Worm (Caenorhabditis elegans): ENCODE results near the gene idpp-3.
A peak's percentile ranks its signal among the peaks of the same experiment; 100 is the strongest.

The idpp-3 gene

ce11 chrX:15003891-15004550, 42.6 kb upstream of the idpp-3 start, which contains the start of gene slc-25A18.1:
Gene slc-25A18.1 (minus strand): TSS chrX:15003941.
- TF ChIP-seq ceh-48 (tag; optimal IDR thresholded peaks at IDR 0.05) (no peak), dve-1 (tag; optimal IDR thresholded peaks at IDR 0.05) (no peak), elt-4 (tag; optimal IDR thresholded peaks at IDR 0.05) (no peak), pqm-1 (tag; optimal IDR thresholded peaks at IDR 0.05) (no peak), elt-2 (tag; optimal IDR thresholded peaks at IDR 0.05) (peak; percentile 72)

ce11 chrX:14999101-14999500, 37.7 kb upstream of the idpp-3 start, which contains the start of gene cutl-3:
Gene cutl-3 (minus strand): TSS chrX:14999201.
- TF ChIP-seq hlh-30 (tag; optimal IDR thresholded peaks at IDR 0.05; ENCODE audit: insufficient read depth) (no peak), nfya-1 (tag; optimal IDR thresholded peaks at IDR 0.05) (no peak), hlh-13 (GFP tag; optimal IDR thresholded peaks at IDR 0.05) (no peak), pha-2 (tag; optimal IDR thresholded peaks at IDR 0.05) (no peak), ceh-34 (tag; optimal IDR thresholded peaks at IDR 0.05) (no peak), ahr-1 (tag; optimal IDR thresholded peaks at IDR 0.05) (no peak), ceh-24 (tag; optimal IDR thresholded peaks at IDR 0.05) (no peak), dve-1 (tag; optimal IDR thresholded peaks at IDR 0.05) (no peak), ceh-22 (tag; optimal IDR thresholded peaks at IDR 0.05) (no peak), pros-1 (tag; optimal IDR thresholded peaks at IDR 0.05) (no peak), ets-4 (tag; optimal IDR thresholded peaks at IDR 0.05) (no peak), ceh-30 (tag; optimal IDR thresholded peaks at IDR 0.05) (no peak), sox-4 (tag; optimal IDR thresholded peaks at IDR 0.05) (no peak), madf-2 (tag; optimal IDR thresholded peaks at IDR 0.05) (no peak), nhr-232 (tag; optimal IDR thresholded peaks at IDR 0.05) (no peak), odd-2 (tag; optimal IDR thresholded peaks at IDR 0.05) (no peak)

- TF ChIP-seq tbx-2 (tag; optimal IDR thresholded peaks at IDR 0.05) (no peak), unc-42 (tag; optimal IDR thresholded peaks at IDR 0.05) (peak; percentile 71), nfya-1 (tag; optimal IDR thresholded peaks at IDR 0.05) (no peak)
Measured at ce11 chrX:14993744-14994143, 32.4 kb upstream of the idpp-3 start.

- TF ChIP-seq Y22D7AL.16 (tag; optimal IDR thresholded peaks at IDR 0.05) (no peak), ttx-3 (tag; optimal IDR thresholded peaks at IDR 0.05) (no peak), elt-2 (tag; optimal IDR thresholded peaks at IDR 0.05) (no peak), ets-4 (tag; optimal IDR thresholded peaks at IDR 0.05) (no peak), gmeb-2 (tag; optimal IDR thresholded peaks at IDR 0.05) (no peak)
Measured at ce11 chrX:14991280-14991679, 29.9 kb upstream of the idpp-3 start, which contains the start of gene iglr-1. Gene iglr-1 (minus strand): TSS chrX:14991380.

ce11 chrX:14988160-14988559, 26.8 kb upstream of the idpp-3 start:
- TF ChIP-seq syd-9 (tag; optimal IDR thresholded peaks at IDR 0.05) = no peak
- TF ChIP-seq fax-1 (tag; optimal IDR thresholded peaks at IDR 0.05) = no peak
- TF ChIP-seq C38D4.7 (GFP tag; optimal IDR thresholded peaks at IDR 0.05) = no peak
- no peak for TF ChIP-seq npax-4 (tag; optimal IDR thresholded peaks at IDR 0.05)
- no peak for TF ChIP-seq unc-42 (tag; optimal IDR thresholded peaks at IDR 0.05)
- TF ChIP-seq ceh-9 (tag; optimal IDR thresholded peaks at IDR 0.05) = no peak
- no peak for TF ChIP-seq pag-3 (tag; optimal IDR thresholded peaks at IDR 0.05; ENCODE audit: borderline replicate concordance)

ce11 chrX:14983274-14983673, 21.9 kb upstream of the idpp-3 start, which contains the start of gene rbg-1:
Gene rbg-1 (plus strand): TSS chrX:14983533.
- TF ChIP-seq F13H6.1 (tag; optimal IDR thresholded peaks at IDR 0.05) = no peak
- peak; percentile 58 for TF ChIP-seq ceh-31 (tag; optimal IDR thresholded peaks at IDR 0.05)
- no peak for TF ChIP-seq nhr-11 (tag; optimal IDR thresholded peaks at IDR 0.05)
- TF ChIP-seq eyg-1 (tag; optimal IDR thresholded peaks at IDR 0.05) = no peak
- no peak for TF ChIP-seq K02D7.2 (tag; optimal IDR thresholded peaks at IDR 0.05)
- TF ChIP-seq ceh-48 (tag; optimal IDR thresholded peaks at IDR 0.05) = peak; percentile 81
- peak; percentile 63 for TF ChIP-seq unc-55 (GFP tag; optimal IDR thresholded peaks at IDR 0.05)
- TF ChIP-seq hlh-6 (tag; optimal IDR thresholded peaks at IDR 0.05) = no peak
- TF ChIP-seq fkh-10 (GFP tag; optimal IDR thresholded peaks at IDR 0.05) = no peak
- no peak for TF ChIP-seq C08G9.2 (tag; optimal IDR thresholded peaks at IDR 0.05)
- TF ChIP-seq ceh-6 (GFP tag; optimal IDR thresholded peaks at IDR 0.05) = no peak
- peak; percentile 42 for TF ChIP-seq ceh-18 (tag; optimal IDR thresholded peaks at IDR 0.05)
- TF ChIP-seq syd-9 (tag; optimal IDR thresholded peaks at IDR 0.05) = no peak
- no peak for TF ChIP-seq nhr-232 (tag; optimal IDR thresholded peaks at IDR 0.05)
- no peak for TF ChIP-seq ceh-19 (GFP tag; optimal IDR thresholded peaks at IDR 0.05)
- TF ChIP-seq hlh-30 (tag; optimal IDR thresholded peaks at IDR 0.05; ENCODE audit: insufficient read depth) = peak; percentile 92
- no peak for TF ChIP-seq ceh-2 (tag; optimal IDR thresholded peaks at IDR 0.05)
